Fruit fly (Drosophila melanogaster) Kc167 (cell line): ENCODE data around the gene SmE.

Experiments used
- Myc ChIP-seq: fragments of >200 bp; optimal IDR thresholded peaks from 2 replicates; lab custom pipeline; 2017; ENCODE audit warnings: missing external identifiers
- Sin3A ChIP-seq: fragments of >200 bp; optimal IDR thresholded peaks from 2 replicates; lab custom pipeline; 2018; ENCODE audit warnings: missing external identifiers
- h ChIP-seq: fragments of >200 bp; optimal IDR thresholded peaks from 3 replicates; lab custom pipeline; 2018; ENCODE audit warnings: missing external identifiers
- insv ChIP-seq: fragments of >200 bp; optimal IDR thresholded peaks from 3 replicates; lab custom pipeline; 2018; ENCODE audit warnings: missing external identifiers
- psq ChIP-seq: fragments of >200 bp; optimal IDR thresholded peaks from 2 replicates; lab custom pipeline; 2017; ENCODE audit warnings: missing external identifiers
- ttk ChIP-seq: sonication (Bioruptor generic); optimal IDR thresholded peaks from 2 replicates; lab custom pipeline; 2017; ENCODE audit warnings: missing external identifiers

SmE gene

DNA sequence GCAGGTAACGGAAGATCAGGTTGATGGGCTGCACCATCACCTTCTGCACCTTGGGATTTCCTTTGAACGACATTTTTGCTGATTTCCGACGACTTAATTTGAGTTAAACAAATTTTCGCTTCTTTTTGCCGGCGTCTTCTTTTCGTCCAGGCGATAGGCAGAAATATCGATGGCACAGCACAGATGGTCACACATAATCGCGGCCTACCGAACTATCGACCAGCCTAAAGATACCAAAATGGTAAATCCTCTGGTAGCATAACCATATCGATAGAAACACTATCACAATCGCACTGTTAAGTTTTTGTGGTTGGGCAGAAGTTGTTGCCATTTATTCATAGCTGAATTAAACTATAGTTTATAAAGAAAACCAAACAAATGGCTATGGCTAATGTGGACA is at the start of gene SmE, which contains the start of gene CG34132:
SmE (minus strand) TSS at position 180 of the 400 bp plus-strand sequence.
CG34132 (plus strand) TSS at position 233 of the 400 bp plus-strand sequence.
- TF ChIP-seq Sin3A (no peak), insv (lab: Kevin White, UChicago) (no peak), psq (no peak), ttk (lab: Kevin White, UChicago) (no peak), h (no peak), Myc (lab: Kevin White, UChicago) (no peak)

DNA sequence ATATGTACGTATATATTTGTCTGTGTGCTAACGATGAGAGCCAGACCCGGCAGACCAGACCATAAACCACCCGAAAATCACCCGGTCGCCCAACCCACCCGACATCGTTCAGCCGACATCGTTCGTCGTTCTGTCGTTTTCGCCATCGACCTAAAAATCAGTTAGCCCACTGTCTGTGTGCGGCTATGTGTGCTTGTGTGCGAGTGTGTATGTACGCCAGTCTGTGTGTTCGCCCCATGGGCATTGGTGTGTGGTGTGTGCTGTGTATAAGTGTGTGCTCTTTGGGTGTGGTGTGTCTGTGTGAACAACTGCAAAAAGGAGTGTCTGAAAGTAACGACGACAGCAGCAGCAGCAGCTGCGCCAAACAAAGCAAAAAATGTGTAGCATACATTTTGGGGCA is 47.9 kb upstream of the SmE start:
- TF ChIP-seq Myc (lab: Kevin White, UChicago) = no peak
- no peak for TF ChIP-seq h
- TF ChIP-seq insv (lab: Kevin White, UChicago) = no peak
- TF ChIP-seq psq = no peak
- no peak for TF ChIP-seq Sin3A
- TF ChIP-seq ttk (lab: Kevin White, UChicago) = no peak

DNA sequence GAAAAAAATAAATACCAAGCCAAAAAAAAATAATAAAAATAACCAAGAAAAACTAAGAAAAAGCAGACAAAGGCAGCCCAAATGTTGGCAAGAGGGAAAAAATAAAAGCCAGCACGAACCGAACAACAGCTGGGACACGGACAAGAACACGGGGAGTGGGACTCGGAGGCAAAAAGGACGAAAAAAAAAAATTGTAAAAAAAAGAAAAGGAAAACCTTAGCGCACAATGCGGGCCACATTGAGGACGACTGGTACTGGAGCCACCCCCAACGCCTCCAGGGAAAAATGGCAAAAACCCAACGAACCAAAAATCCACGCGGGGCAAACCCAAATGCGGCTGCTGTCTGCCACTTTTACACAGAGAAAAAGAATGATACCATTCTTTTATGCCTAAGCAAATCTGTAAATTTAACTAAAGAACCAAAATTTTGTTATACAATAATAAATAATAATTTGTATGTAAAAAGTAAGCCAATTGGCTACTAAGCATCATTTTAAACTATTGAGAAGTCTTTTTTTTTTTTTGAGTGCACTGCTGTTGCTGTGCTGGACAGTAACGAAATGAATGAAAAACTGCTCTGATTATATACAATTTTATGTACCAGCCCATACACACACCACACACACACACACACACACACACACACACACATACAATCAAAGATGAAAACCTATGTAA is 47.0 kb upstream of the SmE start:
- TF ChIP-seq insv (lab: Kevin White, UChicago) (no peak), psq (no peak), h (no peak), Sin3A (no peak)

DNA sequence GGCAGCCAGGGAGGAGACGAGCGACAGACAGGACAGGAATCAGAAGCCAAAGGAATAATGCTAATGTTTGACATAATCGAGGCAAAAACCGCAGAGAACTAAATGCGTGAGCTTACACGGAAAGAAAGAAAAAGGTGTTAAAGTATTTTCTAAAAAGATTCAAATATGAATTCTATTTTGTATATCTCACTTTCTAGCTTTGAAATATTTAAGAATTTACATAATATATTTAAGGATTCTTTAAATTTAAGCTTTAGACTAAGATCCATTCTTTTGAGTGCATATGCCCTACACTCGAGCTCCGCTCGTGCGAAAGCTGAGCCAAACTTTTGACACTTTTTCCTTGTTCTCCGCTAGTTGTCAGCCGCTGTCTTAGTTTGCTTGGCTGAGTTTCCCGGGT is 46.0 kb upstream of the SmE start:
- no peak for TF ChIP-seq insv (lab: Kevin White, UChicago)
- no peak for TF ChIP-seq Sin3A
- no peak for TF ChIP-seq ttk (lab: Kevin White, UChicago)
- no peak for TF ChIP-seq h
- no peak for TF ChIP-seq Myc (lab: Kevin White, UChicago)
- TF ChIP-seq psq = no peak

DNA sequence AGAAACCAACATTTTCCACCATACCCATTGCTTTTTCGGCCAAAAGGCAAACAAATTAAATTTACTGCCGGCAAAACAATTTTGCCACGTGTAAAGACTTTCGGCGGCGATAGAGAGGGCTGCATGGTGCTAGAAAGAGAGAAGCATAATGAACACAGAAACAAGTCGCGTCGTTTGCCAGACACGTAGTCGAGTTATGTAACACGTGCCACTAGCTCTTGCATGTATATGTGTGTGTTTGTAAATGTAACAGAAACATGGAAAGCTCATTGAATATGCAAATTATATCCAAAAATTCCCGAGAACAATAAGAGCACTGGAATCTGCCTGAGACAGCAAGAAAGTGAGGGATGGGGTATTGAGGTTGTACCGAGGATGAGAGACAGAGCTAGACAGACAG is 45.5 kb upstream of the SmE start:
- no peak for TF ChIP-seq Myc (lab: Kevin White, UChicago)
- no peak for TF ChIP-seq ttk (lab: Kevin White, UChicago)
- TF ChIP-seq psq = no peak
- TF ChIP-seq insv (lab: Kevin White, UChicago) = no peak
- TF ChIP-seq h = no peak
- no peak for TF ChIP-seq Sin3A

DNA sequence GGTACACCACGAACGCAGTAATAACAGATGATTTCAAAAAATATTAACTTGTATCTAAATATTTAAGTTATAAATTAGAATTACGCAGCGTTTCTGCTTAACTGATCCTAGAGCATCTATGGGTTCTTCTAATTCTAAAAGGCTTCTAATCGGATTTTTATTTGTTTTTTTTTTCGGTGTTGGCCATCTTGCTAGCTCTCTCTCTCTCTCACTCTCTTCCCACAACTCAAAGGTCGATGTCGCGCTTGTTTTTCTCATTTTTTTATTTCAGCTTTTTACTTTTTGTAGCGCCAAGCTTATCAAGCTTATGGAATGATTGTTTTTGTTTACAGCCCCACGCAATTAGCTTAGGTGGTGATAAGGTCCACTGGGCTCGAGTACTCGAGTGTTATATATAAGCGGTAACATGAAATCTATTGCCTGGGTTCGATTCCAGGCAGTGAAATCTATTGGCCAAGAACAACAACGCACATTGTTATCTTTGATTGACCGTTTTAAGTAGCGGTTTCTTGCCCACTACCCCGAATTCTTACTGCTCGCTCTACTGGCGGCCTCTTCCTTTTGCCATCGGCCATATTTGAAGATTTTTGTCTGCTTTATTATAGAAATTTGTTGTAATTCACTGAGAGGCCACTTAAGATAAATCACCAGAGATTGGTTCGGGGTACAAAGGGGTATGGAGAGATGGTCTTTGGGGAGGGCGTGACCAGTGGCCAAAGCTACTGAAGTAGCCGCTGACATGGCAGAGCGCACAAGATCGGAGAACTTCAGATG is 41.2 kb upstream of the SmE start:
- no peak for TF ChIP-seq Myc (lab: Kevin White, UChicago)
- no peak for TF ChIP-seq Sin3A
- TF ChIP-seq insv (lab: Kevin White, UChicago) = no peak

DNA sequence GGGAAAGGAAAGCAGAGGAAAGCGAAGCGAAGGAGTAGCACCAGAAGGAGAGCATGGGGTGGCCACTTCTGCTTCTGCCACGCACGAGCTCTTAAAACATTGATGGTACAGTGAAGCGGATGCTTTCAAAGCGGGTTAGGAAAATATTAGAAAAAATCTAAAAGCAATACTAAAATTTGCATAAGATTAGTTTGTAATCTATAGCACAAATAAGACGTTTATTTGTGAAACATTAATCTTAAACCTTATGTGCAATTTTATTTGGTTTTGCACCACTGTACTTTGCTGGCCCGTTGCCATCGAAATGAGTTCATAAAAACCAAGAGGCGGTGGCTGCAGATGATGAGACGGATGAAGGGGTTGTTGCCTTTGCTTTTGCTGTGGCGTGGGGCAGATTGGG is 40.1 kb upstream of the SmE start:
- no peak for TF ChIP-seq ttk (lab: Kevin White, UChicago)
- TF ChIP-seq Myc (lab: Kevin White, UChicago) = no peak
- TF ChIP-seq h = no peak
- no peak for TF ChIP-seq psq
- TF ChIP-seq insv (lab: Kevin White, UChicago) = no peak

DNA sequence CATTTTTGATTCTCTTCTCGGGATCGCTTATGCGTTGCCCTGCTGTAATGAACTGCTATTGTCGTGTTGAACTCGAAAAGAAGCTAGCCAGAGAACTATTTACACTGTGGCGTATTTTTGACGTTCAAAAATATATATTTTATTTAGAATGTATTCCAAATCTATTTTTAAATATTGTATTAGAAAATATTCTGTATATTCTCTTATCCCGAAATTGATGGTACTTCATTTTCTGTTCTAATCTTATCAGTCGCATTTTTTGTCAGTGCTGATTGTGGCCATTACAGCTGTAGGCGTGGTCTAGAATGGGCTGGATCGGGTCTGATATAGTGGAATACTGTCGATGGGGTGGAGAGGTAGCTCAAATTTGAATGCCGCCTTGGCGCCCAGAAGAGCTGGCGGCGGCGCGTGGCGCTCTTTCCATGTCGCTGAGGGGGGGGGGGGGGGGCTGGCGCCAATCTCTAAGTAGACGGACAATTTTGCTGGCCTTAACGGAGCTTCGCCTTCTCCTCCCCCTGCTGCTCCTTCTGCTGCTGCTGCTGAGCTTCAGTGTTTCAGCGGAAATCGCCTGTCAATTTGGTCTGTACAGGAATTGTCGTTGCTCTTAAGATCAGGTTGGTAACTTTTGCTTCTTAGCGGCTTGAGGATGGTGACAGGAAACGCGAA is 38.5 kb upstream of the SmE start:
- TF ChIP-seq Sin3A (no peak), psq (no peak), h (no peak), Myc (lab: Kevin White, UChicago) (no peak), insv (lab: Kevin White, UChicago) (no peak), ttk (lab: Kevin White, UChicago) (no peak)

DNA sequence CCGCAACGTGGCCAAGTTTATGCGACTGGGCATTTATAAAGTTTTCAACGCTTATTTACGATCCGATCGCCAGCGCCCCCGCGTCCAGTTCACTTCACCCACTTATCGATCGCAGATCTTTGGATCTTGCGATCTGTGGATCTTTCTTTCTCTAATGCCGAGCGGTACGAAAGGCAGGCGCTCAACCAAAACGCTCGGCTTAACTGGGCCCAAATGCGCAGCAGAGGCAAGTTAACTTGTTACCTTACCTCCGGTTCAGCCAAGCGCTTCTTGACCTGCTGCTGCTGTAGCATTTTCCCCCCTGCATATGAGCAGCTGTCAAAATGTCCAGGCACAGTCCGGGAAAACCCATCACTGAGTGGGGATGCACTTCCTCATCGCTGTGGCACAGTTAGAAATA is 36.8 kb upstream of the SmE start:
- TF ChIP-seq ttk (lab: Kevin White, UChicago) (no peak), Myc (lab: Kevin White, UChicago) (no peak), psq (no peak), Sin3A (no peak), h (no peak), insv (lab: Kevin White, UChicago) (no peak)

DNA sequence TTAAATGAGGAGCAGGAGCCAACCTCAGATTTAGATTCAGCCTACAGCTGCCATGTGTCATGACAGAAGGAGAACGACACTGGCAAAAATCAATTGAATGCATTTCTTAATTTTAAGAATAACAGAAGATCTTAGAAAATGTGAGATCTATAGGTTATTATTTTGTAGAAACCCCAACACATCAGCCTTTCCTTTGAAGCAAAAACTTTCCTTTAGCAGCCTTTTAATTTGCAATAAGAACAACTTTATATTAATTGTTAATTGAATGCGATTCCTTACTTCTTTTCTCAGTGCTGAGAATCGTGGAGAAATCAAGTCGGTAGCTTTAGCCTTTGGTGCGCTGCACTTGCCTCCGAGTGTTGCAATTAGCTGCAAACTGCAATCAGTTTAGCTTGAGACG is 35.3 kb upstream of the SmE start:
- TF ChIP-seq Sin3A (no peak), ttk (lab: Kevin White, UChicago) (no peak), psq (no peak)

DNA sequence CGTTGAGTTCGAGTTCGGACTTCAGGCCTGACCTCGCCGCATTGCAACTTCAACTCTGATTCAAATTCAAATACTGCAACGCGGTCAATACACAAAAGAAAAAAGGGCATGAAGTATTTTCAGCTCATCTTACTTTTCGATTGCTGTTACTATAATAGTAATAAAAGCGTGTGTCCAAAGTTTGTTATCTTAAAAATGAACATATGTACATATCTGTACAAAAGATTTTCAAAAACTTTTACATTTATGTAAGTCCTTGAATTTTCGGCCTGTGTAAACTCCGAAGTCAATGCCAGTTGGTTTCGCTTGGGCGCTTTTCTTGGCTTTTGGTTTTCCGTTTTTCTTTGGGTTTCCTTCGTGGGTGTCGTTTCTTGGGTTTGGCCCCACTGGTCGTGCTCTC is 33.5 kb upstream of the SmE start:
- TF ChIP-seq h (no peak), Sin3A (no peak), psq (no peak), Myc (lab: Kevin White, UChicago) (no peak), ttk (lab: Kevin White, UChicago) (no peak), insv (lab: Kevin White, UChicago) (no peak)

DNA sequence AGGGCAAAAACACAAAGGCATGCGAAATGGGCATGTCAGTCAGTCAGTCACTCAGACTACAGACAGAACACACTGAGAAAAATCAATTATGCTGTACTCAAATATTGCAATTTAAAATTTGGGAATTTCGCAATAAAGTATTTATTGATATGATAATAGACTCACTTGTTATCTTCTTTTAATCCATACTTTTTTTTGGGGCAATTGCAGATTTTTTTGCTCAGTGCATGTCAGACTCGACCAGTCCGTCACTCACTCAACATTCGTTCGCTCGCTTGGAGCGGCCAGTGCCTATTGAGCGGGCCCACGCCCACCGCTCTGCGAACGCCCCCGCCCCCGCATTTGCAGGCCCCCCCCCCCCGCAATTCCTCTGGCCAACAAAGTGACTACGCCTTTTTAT is 31.1 kb upstream of the SmE start:
- no peak for TF ChIP-seq psq
- TF ChIP-seq Myc (lab: Kevin White, UChicago) = no peak
- TF ChIP-seq ttk (lab: Kevin White, UChicago) = no peak
- no peak for TF ChIP-seq insv (lab: Kevin White, UChicago)
- no peak for TF ChIP-seq Sin3A
- no peak for TF ChIP-seq h
